Fruit fly (Drosophila melanogaster): ENCODE measurements around the gene neo.

neo gene

DNA sequence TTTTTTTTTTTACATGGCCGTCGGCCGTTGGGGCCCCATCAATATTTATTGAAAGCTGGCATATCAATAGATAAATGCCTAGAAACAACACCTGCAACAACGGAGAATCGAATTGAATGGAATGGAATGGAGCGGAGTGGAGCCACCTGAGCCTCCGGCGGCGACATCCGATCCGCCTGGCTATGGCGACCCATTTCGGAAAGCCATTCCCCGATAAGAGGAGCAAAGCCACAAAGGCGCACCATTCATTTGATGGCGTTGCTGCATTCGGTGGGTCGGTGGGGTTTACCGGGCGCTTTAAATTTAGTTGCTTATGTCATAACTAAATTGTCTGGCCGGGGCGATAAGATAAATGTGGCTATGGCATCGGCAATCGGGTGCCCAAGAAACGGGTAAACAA, 37.1 kb upstream of the neo start (continued):
- TF ChIP-seq Med (GFP tag) (peak; percentile 86), grn (GFP tag; optimal IDR thresholded peaks at IDR 0.05) (peak; percentile 58), bab2 (GFP tag; optimal IDR thresholded peaks at IDR 0.05) (no peak), pros (GFP tag; optimal IDR thresholded peaks at IDR 0.05) (peak; percentile 3), CG8281 (tag; optimal IDR thresholded peaks at IDR 0.05) (peak; percentile 72), GATAe (GFP tag; conservative IDR thresholded peaks at IDR 0.05) (peak; percentile 20), ftz-f1 (GFP tag; optimal IDR thresholded peaks at IDR 0.05) (peak; percentile 47)

dm6 chr3R:29782367-29782766, 36.6 kb upstream of the neo start:
- TF ChIP-seq Optix (GFP tag; IDR thresholded peaks at IDR 0.05) (no peak), Hmr (GFP tag; optimal IDR thresholded peaks at IDR 0.05) (peak; percentile 45), hkb (optimal IDR thresholded peaks at IDR 0.05) (no peak), hkb (GFP tag; IDR thresholded peaks at IDR 0.05) (peak; percentile 49), Gug (GFP tag; IDR thresholded peaks at IDR 0.05) (0 out of 4 replicates have a peak, but pooled peaks have one; percentile 5), Hmx (GFP tag; optimal IDR thresholded peaks at IDR 0.05) (no peak), CG15696 (tag; optimal IDR thresholded peaks at IDR 0.05) (no peak), bbx (GFP tag; IDR thresholded peaks at IDR 0.05; ENCODE audit: partially characterized antibody) (peak; percentile 67), Hr3 (GFP tag; optimal IDR thresholded peaks at IDR 0.05) (no peak), lbe (GFP tag; optimal IDR thresholded peaks at IDR 0.05) (peak; percentile 40), ken (GFP tag; IDR thresholded peaks at IDR 0.05) (0 out of 3 replicates have a peak, but pooled peaks have one; percentile 36), CG10431 (GFP tag; optimal IDR thresholded peaks at IDR 0.05) (no peak), chif (GFP tag; optimal IDR thresholded peaks at IDR 0.05) (no peak), CG3838 (GFP tag; optimal IDR thresholded peaks at IDR 0.05) (no peak), CG17912 (GFP tag; optimal IDR thresholded peaks at IDR 0.05) (no peak), Hr78 (GFP tag; optimal IDR thresholded peaks at IDR 0.05) (no peak), H2.0 (GFP tag; IDR thresholded peaks at IDR 0.05) (no peak), Aef1 (GFP tag; IDR thresholded peaks at IDR 0.05) (peak; percentile 16; the same call in 1 of the 3 replicates), Awh (GFP tag; IDR thresholded peaks at IDR 0.05) (no peak), Dll (GFP tag; IDR thresholded peaks at IDR 0.05; ENCODE audit: partially characterized antibody) (peak; percentile 40; the same call in 1 of the 4 replicates), gcm2 (GFP tag; optimal IDR thresholded peaks at IDR 0.05) (no peak), Ada2b (GFP tag; IDR thresholded peaks at IDR 0.05) (no peak), pros (GFP tag; optimal IDR thresholded peaks at IDR 0.05) (no peak), Sox100B (GFP tag; optimal IDR thresholded peaks at IDR 0.05) (no peak), HmgD (GFP tag; optimal IDR thresholded peaks at IDR 0.05) (no peak), CG18599 (GFP tag; optimal IDR thresholded peaks at IDR 0.05) (peak; percentile 46), kni (GFP tag; optimal IDR thresholded peaks at IDR 0.05) (no peak), CG4707 (GFP tag; optimal IDR thresholded peaks at IDR 0.05) (no peak), sqz (GFP tag; optimal IDR thresholded peaks at IDR 0.05) (peak; percentile 66), Dfd (GFP tag; optimal IDR thresholded peaks at IDR 0.05) (no peak), psq (GFP tag; optimal IDR thresholded peaks at IDR 0.05) (no peak), Dek (tag; optimal IDR thresholded peaks at IDR 0.05) (no peak), Hey (tag; optimal IDR thresholded peaks at IDR 0.05) (no peak), sna (GFP tag; IDR thresholded peaks at IDR 0.05; ENCODE audit: partially characterized antibody) (peak; percentile 69), Fer1 (GFP tag; optimal IDR thresholded peaks at IDR 0.05) (peak; percentile 60), CG12219 (GFP tag; optimal IDR thresholded peaks at IDR 0.05) (no peak), Sin3A (optimal IDR thresholded peaks at IDR 0.05) (no peak), ERR (GFP tag; optimal IDR thresholded peaks at IDR 0.05) (peak; percentile 16), Atf-2 (GFP tag; optimal IDR thresholded peaks at IDR 0.05) (no peak), vvl (GFP tag; IDR thresholded peaks at IDR 0.05) (0 out of 2 replicates have a peak, but pooled peaks have one; percentile 30), fd3F (GFP tag; optimal IDR thresholded peaks at IDR 0.05) (no peak), shn (GFP tag; optimal IDR thresholded peaks at IDR 0.05) (no peak), CG17186 (GFP tag; optimal IDR thresholded peaks at IDR 0.05) (no peak), BtbVII (GFP tag; optimal IDR thresholded peaks at IDR 0.05) (peak; percentile 23)

All from whole organism, embryonic.